Fruit fly (Drosophila melanogaster) whole organism, embryonic: ENCODE measurements around the gene D1.

Experiments
- ATbp ChIP-seq: fragments of 200-800 bp; sonication (Bioruptor generic); optimal IDR thresholded peaks from 2 replicates; lab custom pipeline; 2017; ENCODE audit warnings: missing biosample characterization, mild to moderate bottlenecking, missing genetic modification characterization, missing genetic modification reagents
- BEAF-32 ChIP-seq: fragments of 200-800 bp; sonication (Bioruptor generic); optimal IDR thresholded peaks from 3 replicates; lab custom pipeline; 2017; ENCODE audit warnings: missing biosample characterization, missing genetic modification characterization, mild to moderate bottlenecking, moderate library complexity, missing genetic modification reagents
- Bdp1 ChIP-seq: fragments of 200-800 bp; sonication (Bioruptor generic); optimal IDR thresholded peaks from 3 replicates; lab custom pipeline; 2016; ENCODE audit warnings: missing biosample characterization, missing genetic modification characterization
- CG10321 ChIP-seq: fragments of 200-800 bp; sonication (Bioruptor generic); IDR thresholded peaks from 2 replicates; pipeline ENCODE4 v1.3.6; 2022; ENCODE audit warnings: missing biosample characterization, missing genetic modification characterization
- CG11398 ChIP-seq: fragments of 200-800 bp; sonication (Bioruptor generic); optimal IDR thresholded peaks from 2 replicates; lab custom pipeline; 2016; ENCODE audit warnings: missing biosample characterization, missing genetic modification characterization
- CG13775 ChIP-seq: fragments of 200-800 bp; sonication (Bioruptor generic); optimal IDR thresholded peaks from 3 replicates; lab custom pipeline; 2017; ENCODE audit warnings: missing biosample characterization, mild to moderate bottlenecking, missing genetic modification characterization
- CG14014 ChIP-seq: fragments of 200-800 bp; sonication (Bioruptor generic); IDR thresholded peaks from 2 replicates; pipeline ENCODE4 v1.3.6; 2022; ENCODE audit warnings: missing biosample characterization, missing genetic modification characterization
- CG14860 ChIP-seq: fragments of 200-800 bp; sonication (Bioruptor generic); IDR thresholded peaks from 3 replicates; pipeline ENCODE4 v1.3.6; 2022; ENCODE audit warnings: missing biosample characterization, missing genetic modification characterization; ENCODE audit not compliant: partially characterized antibody
- CG15514 ChIP-seq: fragments of 200-800 bp; sonication (Bioruptor generic); optimal IDR thresholded peaks from 3 replicates; lab custom pipeline; 2017; ENCODE audit warnings: missing biosample characterization, missing genetic modification characterization, mild to moderate bottlenecking, moderate library complexity, missing genetic modification reagents
- CG16779 ChIP-seq: fragments of 200-800 bp; sonication (Bioruptor generic); IDR thresholded peaks from 2 replicates; pipeline ENCODE4 v1.3.6; 2022; ENCODE audit warnings: missing biosample characterization, missing genetic modification characterization
- CG18599 ChIP-seq: fragments of 200-800 bp; sonication (Bioruptor generic); optimal IDR thresholded peaks from 3 replicates; lab custom pipeline; 2017; ENCODE audit warnings: missing biosample characterization, missing genetic modification characterization, mild to moderate bottlenecking, moderate library complexity, missing genetic modification reagents
- CG31365 ChIP-seq: fragments of 200-800 bp; sonication (Bioruptor generic); optimal IDR thresholded peaks from 2 replicates; lab custom pipeline; 2018; ENCODE audit warnings: missing biosample characterization, mild to moderate bottlenecking, missing genetic modification characterization
- CG32767 ChIP-seq: fragments of 200-800 bp; sonication (Bioruptor generic); IDR thresholded peaks from 2 replicates; pipeline ENCODE4 v1.3.6; 2022; ENCODE audit warnings: missing biosample characterization, missing genetic modification characterization
- CG32772 ChIP-seq: fragments of 200-800 bp; sonication (Bioruptor generic); IDR thresholded peaks from 2 replicates; pipeline ENCODE4 v1.3.6; 2022; ENCODE audit warnings: missing biosample characterization, missing genetic modification characterization
- CG3407 ChIP-seq: fragments of 200-800 bp; sonication (Bioruptor generic); optimal IDR thresholded peaks from 2 replicates; lab custom pipeline; 2018; ENCODE audit warnings: missing biosample characterization, mild to moderate bottlenecking, missing genetic modification characterization
- CG4360 ChIP-seq: fragments of 200-800 bp; sonication (Bioruptor generic); IDR thresholded peaks from 2 replicates; pipeline ENCODE4 v1.3.6; 2022; ENCODE audit warnings: missing biosample characterization, missing genetic modification characterization
- CG6272 ChIP-seq: fragments of 200-800 bp; sonication (Bioruptor generic); IDR thresholded peaks from 2 replicates; pipeline ENCODE4 v1.3.6; 2022; ENCODE audit warnings: missing biosample characterization, missing genetic modification characterization
- CG6654 ChIP-seq: fragments of 200-800 bp; sonication (Bioruptor generic); optimal IDR thresholded peaks from 2 replicates; lab custom pipeline; 2017; ENCODE audit warnings: missing biosample characterization, mild to moderate bottlenecking, missing genetic modification characterization
- CG7357 ChIP-seq: fragments of 200-800 bp; sonication (Bioruptor generic); IDR thresholded peaks from 3 replicates; pipeline ENCODE4 v1.3.6; 2022; ENCODE audit warnings: missing biosample characterization, missing genetic modification characterization
- CG7745 ChIP-seq: fragments of 200-800 bp; sonication (Bioruptor generic); optimal IDR thresholded peaks from 2 replicates; lab custom pipeline; 2018; ENCODE audit warnings: missing biosample characterization, mild to moderate bottlenecking, missing genetic modification characterization, moderate library complexity
- CG7839 ChIP-seq: fragments of 200-800 bp; sonication (Bioruptor generic); optimal IDR thresholded peaks from 3 replicates; lab custom pipeline; 2018; ENCODE audit warnings: missing biosample characterization, mild to moderate bottlenecking, missing genetic modification characterization, moderate library complexity
- CG8765 ChIP-seq: fragments of 200-800 bp; sonication (Bioruptor generic); IDR thresholded peaks from 2 replicates; pipeline ENCODE4 v1.3.6; 2022; ENCODE audit warnings: missing biosample characterization, missing genetic modification characterization
- CG9727 ChIP-seq: fragments of 200-800 bp; sonication (Bioruptor generic); optimal IDR thresholded peaks from 3 replicates; lab custom pipeline; 2017; ENCODE audit warnings: missing biosample characterization, mild to moderate bottlenecking, missing genetic modification characterization
- CG9876 ChIP-seq: fragments of 200-800 bp; sonication (Bioruptor generic); optimal IDR thresholded peaks from 2 replicates; lab custom pipeline; 2016; ENCODE audit warnings: missing biosample characterization, missing genetic modification characterization
- D19A ChIP-seq: fragments of 200-800 bp; optimal IDR thresholded peaks from 3 replicates; lab custom pipeline; 2019; ENCODE audit warnings: missing biosample characterization, mild to moderate bottlenecking, missing genetic modification characterization, moderate library complexity
- Dfd ChIP-seq, 2 experiments: fragments of >200 bp; optimal IDR thresholded peaks; 2 replicates each; lab custom pipeline; 2017; ENCODE audit warnings: missing biosample characterization in 2 of 2, missing genetic modification characterization in 2 of 2
- Dll ChIP-seq: fragments of 200-800 bp; sonication (Bioruptor generic); IDR thresholded peaks from 4 replicates; pipeline ENCODE4 v1.3.6; 2022; ENCODE audit warnings: missing biosample characterization, missing genetic modification characterization; ENCODE audit not compliant: partially characterized antibody
- Drgx ChIP-seq: fragments of 200-800 bp; sonication (Bioruptor generic); IDR thresholded peaks from 2 replicates; pipeline ENCODE4 v1.3.6; 2022; ENCODE audit warnings: missing biosample characterization, missing genetic modification characterization
- HLH3B ChIP-seq: fragments of 200-800 bp; sonication (Bioruptor generic); IDR thresholded peaks from 2 replicates; pipeline ENCODE4 v1.3.6; 2022; ENCODE audit warnings: missing biosample characterization, missing genetic modification characterization
- Hr3 ChIP-seq: fragments of 200-800 bp; sonication (Bioruptor generic); optimal IDR thresholded peaks from 3 replicates; lab custom pipeline; 2016; ENCODE audit warnings: missing biosample characterization, missing genetic modification characterization
- Mes4 ChIP-seq: fragments of 200-800 bp; sonication (Bioruptor generic); optimal IDR thresholded peaks from 2 replicates; lab custom pipeline; 2016; ENCODE audit warnings: missing biosample characterization, missing genetic modification characterization
- Neu2 ChIP-seq: fragments of 200-800 bp; sonication (Bioruptor generic); optimal IDR thresholded peaks from 3 replicates; lab custom pipeline; 2016; ENCODE audit warnings: missing biosample characterization, missing genetic modification characterization, borderline replicate concordance
- Poxn ChIP-seq: fragments of 200-800 bp; sonication (Bioruptor generic); IDR thresholded peaks from 2 replicates; pipeline ENCODE4 v1.3.6; 2022; ENCODE audit warnings: missing biosample characterization, missing genetic modification characterization
- Sox100B ChIP-seq: fragments of 200-800 bp; sonication (Bioruptor generic); optimal IDR thresholded peaks from 3 replicates; lab custom pipeline; 2018; ENCODE audit warnings: missing biosample characterization, mild to moderate bottlenecking, missing genetic modification characterization
- abd-A ChIP-seq: fragments of 200-800 bp; sonication (Bioruptor generic); optimal IDR thresholded peaks from 3 replicates; lab custom pipeline; 2019; ENCODE audit warnings: missing biosample characterization, mild to moderate bottlenecking, missing genetic modification characterization, moderate library complexity
- bigmax ChIP-seq: fragments of 200-800 bp; sonication (Bioruptor generic); optimal IDR thresholded peaks from 2 replicates; lab custom pipeline; 2018; ENCODE audit warnings: missing biosample characterization, mild to moderate bottlenecking, missing genetic modification characterization
- cad ChIP-seq: fragments of >200 bp; optimal IDR thresholded peaks from 2 replicates; lab custom pipeline; 2017; ENCODE audit warnings: missing biosample characterization, missing genetic modification characterization
- chn ChIP-seq: fragments of 200-800 bp; sonication (Bioruptor generic); optimal IDR thresholded peaks from 2 replicates; lab custom pipeline; 2016; ENCODE audit warnings: missing biosample characterization, missing genetic modification characterization
- cwo ChIP-seq: fragments of 200-800 bp; sonication (Bioruptor generic); optimal IDR thresholded peaks from 3 replicates; lab custom pipeline; 2017; ENCODE audit warnings: missing biosample characterization, missing genetic modification characterization, mild to moderate bottlenecking, moderate library complexity, missing genetic modification reagents
- dimm ChIP-seq: fragments of 200-800 bp; sonication (Bioruptor generic); IDR thresholded peaks from 2 replicates; pipeline ENCODE4 v1.3.6; 2022; ENCODE audit warnings: missing biosample characterization, missing genetic modification characterization
- disco-r ChIP-seq: fragments of 200-800 bp; sonication (Bioruptor generic); optimal IDR thresholded peaks from 2 replicates; lab custom pipeline; 2016; ENCODE audit warnings: missing biosample characterization, missing genetic modification characterization
- fd102C ChIP-seq: fragments of 200-800 bp; sonication (Bioruptor generic); optimal IDR thresholded peaks from 2 replicates; lab custom pipeline; 2018; ENCODE audit warnings: missing biosample characterization, mild to moderate bottlenecking, missing genetic modification characterization, moderate library complexity
- insv ChIP-seq, 2 experiments: fragments of 200-800 bp; sonication (Bioruptor generic); optimal IDR thresholded peaks; 3 replicates each; lab custom pipeline; 2016 to 2018; ENCODE audit warnings: missing biosample characterization in 2 of 2, missing genetic modification characterization in 2 of 2
- ken ChIP-seq: fragments of 200-800 bp; sonication (Bioruptor generic); IDR thresholded peaks from 3 replicates; pipeline ENCODE4 v1.3.6; 2022; ENCODE audit warnings: missing biosample characterization, missing genetic modification characterization
- mld ChIP-seq: fragments of 200-800 bp; sonication (Bioruptor generic); IDR thresholded peaks from 3 replicates; pipeline ENCODE4 v1.3.6; 2022; ENCODE audit warnings: missing biosample characterization, missing genetic modification characterization; ENCODE audit not compliant: partially characterized antibody
- nau ChIP-seq: fragments of 200-800 bp; sonication (Bioruptor generic); optimal IDR thresholded peaks from 3 replicates; lab custom pipeline; 2017; ENCODE audit warnings: missing biosample characterization, mild to moderate bottlenecking, missing genetic modification characterization, missing genetic modification reagents
- nom ChIP-seq: fragments of 200-800 bp; sonication (Bioruptor generic); optimal IDR thresholded peaks from 2 replicates; lab custom pipeline; 2017; ENCODE audit warnings: missing biosample characterization, missing genetic modification characterization, mild to moderate bottlenecking, moderate library complexity, missing genetic modification reagents
- pfk ChIP-seq: fragments of 200-800 bp; sonication (Bioruptor generic); optimal IDR thresholded peaks from 2 replicates; lab custom pipeline; 2018; ENCODE audit warnings: missing biosample characterization, mild to moderate bottlenecking, missing genetic modification characterization, moderate library complexity
- pum ChIP-seq: fragments of 200-800 bp; sonication (Bioruptor generic); optimal IDR thresholded peaks from 2 replicates; lab custom pipeline; 2016; ENCODE audit warnings: missing biosample characterization, missing genetic modification characterization
- tap ChIP-seq: fragments of 200-800 bp; optimal IDR thresholded peaks from 3 replicates; lab custom pipeline; 2019; ENCODE audit warnings: missing biosample characterization, mild to moderate bottlenecking, missing genetic modification characterization, moderate library complexity
- tgo ChIP-seq: fragments of 200-800 bp; sonication (Bioruptor generic); IDR thresholded peaks from 3 replicates; pipeline ENCODE4 v1.3.6; 2022; ENCODE audit warnings: missing biosample characterization, missing genetic modification characterization
- tna ChIP-seq: fragments of 200-800 bp; sonication (Bioruptor generic); IDR thresholded peaks from 2 replicates; pipeline ENCODE4 v1.3.6; 2022; ENCODE audit warnings: missing biosample characterization, missing genetic modification characterization; ENCODE audit not compliant: partially characterized antibody

D1 gene

dm6 chr3R:9215551-9215950 is 24.9 kb downstream of the D1 start (continued):
- TF ChIP-seq Dll (GFP tag; lab: Robert Waterston, UW) = no peak
- peak; percentile 5 for TF ChIP-seq D19A
- TF ChIP-seq CG3407 (GFP tag; lab: Kevin White, UChicago) = no peak
- peak; percentile 36 for TF ChIP-seq CG7745 (tag; lab: Kevin White, UChicago)
- TF ChIP-seq cad (GFP tag; lab: Kevin White, UChicago) = no peak
- no peak for TF ChIP-seq CG9876
- TF ChIP-seq CG10321 (GFP tag; lab: Robert Waterston, UW) = no peak
- TF ChIP-seq cwo (GFP tag; lab: Kevin White, UChicago) = no peak
- TF ChIP-seq mld = 0 out of 3 replicates have a peak, but pooled peaks have one; percentile 25
- no peak for TF ChIP-seq HLH3B (GFP tag; lab: Robert Waterston, UW)
- TF ChIP-seq Hr3 (GFP tag; lab: Kevin White, UChicago) = no peak
- no peak for TF ChIP-seq pum (GFP tag; lab: Kevin White, UChicago)
- TF ChIP-seq CG6272 (GFP tag; lab: Robert Waterston, UW) = no peak
- no peak for TF ChIP-seq Mes4 (GFP tag; lab: Kevin White, UChicago)
- no peak for TF ChIP-seq dimm (GFP tag; lab: Robert Waterston, UW)
- no peak for TF ChIP-seq CG6654
- TF ChIP-seq tna (GFP tag; lab: Robert Waterston, UW) = no peak
- no peak for TF ChIP-seq CG4360
- TF ChIP-seq bigmax = no peak
- TF ChIP-seq Sox100B = no peak
- TF ChIP-seq Bdp1 (GFP tag; lab: Kevin White, UChicago) = no peak
- no peak for TF ChIP-seq Dfd (GFP tag; optimal IDR thresholded peaks at IDR 0.05; lab: Kevin White, UChicago)
- TF ChIP-seq CG8765 = no peak
- TF ChIP-seq CG11398 = no peak
- no peak for TF ChIP-seq ATbp (GFP tag; lab: Kevin White, UChicago)
- no peak for TF ChIP-seq CG16779 (GFP tag; lab: Robert Waterston, UW)
- TF ChIP-seq fd102C (GFP tag; lab: Kevin White, UChicago) = no peak
- TF ChIP-seq abd-A (tag; lab: Kevin White, UChicago) = no peak
- no peak for TF ChIP-seq Poxn (GFP tag; lab: Robert Waterston, UW)
- no peak for TF ChIP-seq CG14860 (GFP tag; lab: Robert Waterston, UW)
- TF ChIP-seq CG32767 (GFP tag; lab: Robert Waterston, UW) = no peak
- no peak for TF ChIP-seq CG31365 (tag; lab: Kevin White, UChicago)
- TF ChIP-seq CG7839 (tag; lab: Kevin White, UChicago) = no peak
- no peak for TF ChIP-seq CG9727 (GFP tag; lab: Kevin White, UChicago)
- TF ChIP-seq disco-r = no peak
- no peak for TF ChIP-seq CG32772 (GFP tag; lab: Robert Waterston, UW)
- no peak for TF ChIP-seq CG7357 (GFP tag; lab: Robert Waterston, UW)
- no peak for TF ChIP-seq CG15514 (GFP tag; lab: Kevin White, UChicago)
- no peak for TF ChIP-seq CG13775 (GFP tag; lab: Kevin White, UChicago)
- no peak for TF ChIP-seq chn (GFP tag; lab: Kevin White, UChicago)
- TF ChIP-seq BEAF-32 (GFP tag; lab: Kevin White, UChicago) = no peak
- no peak for TF ChIP-seq CG18599
- TF ChIP-seq tgo = no peak
- TF ChIP-seq nau (GFP tag; lab: Kevin White, UChicago) = no peak
- TF ChIP-seq tap (tag; lab: Kevin White, UChicago) = no peak
- TF ChIP-seq nom (GFP tag; lab: Kevin White, UChicago) = no peak
- no peak for TF ChIP-seq insv (GFP tag; optimal IDR thresholded peaks at IDR 0.05; lab: Kevin White, UChicago)
- no peak for TF ChIP-seq pfk
- TF ChIP-seq ken = no peak
- no peak for TF ChIP-seq CG14014 (GFP tag; lab: Robert Waterston, UW)
- no peak for TF ChIP-seq Drgx (GFP tag; lab: Robert Waterston, UW)
- TF ChIP-seq Neu2 (GFP tag; lab: Kevin White, UChicago) = no peak
